Worm (Caenorhabditis elegans) whole organism, L2 larva: ENCODE data around the gene nhr-179.

Source experiments
- lsy-2 ChIP-seq, 2 experiments: fragments of 150-350 bp in 1 of 2; sonication (generic microtip) in 1 of 2; optimal IDR thresholded peaks; 2 replicates each; lab custom pipeline; 2014 to 2017; ENCODE audit warnings: missing biosample characterization in 2 of 2, missing genetic modification characterization in 2 of 2
- nhr-6 ChIP-seq: fragments of 150-350 bp; optimal IDR thresholded peaks from 2 replicates; lab custom pipeline; 2014; ENCODE audit warnings: missing biosample characterization, missing genetic modification characterization
- sma-3 ChIP-seq: sonication (generic microtip); optimal IDR thresholded peaks from 2 replicates; lab custom pipeline; 2016; ENCODE audit warnings: missing genetic modification reagents, missing genetic modification characterization, missing compliant biosample characterization
- ztf-11 ChIP-seq: sonication (generic microtip); optimal IDR thresholded peaks from 2 replicates; lab custom pipeline; 2017; ENCODE audit warnings: missing biosample characterization, missing genetic modification characterization
- ztf-4 ChIP-seq: fragments of 150-350 bp; optimal IDR thresholded peaks from 2 replicates; lab custom pipeline; 2014; ENCODE audit warnings: missing biosample characterization, missing genetic modification characterization

ce11 chrV:1642768-1643167 lies 24.1 kb upstream of the nhr-179 start:
- TF ChIP-seq lsy-2 (tag; optimal IDR thresholded peaks at IDR 0.05; lab: Kevin White, UChicago) (no peak), nhr-6 (no peak), ztf-11 (tag; lab: Kevin White, UChicago) (no peak), ztf-4 (tag; lab: Kevin White, UChicago) (no peak), sma-3 (GFP tag; lab: Kevin White, UChicago) (no peak)
